Worm (Caenorhabditis elegans): Measurements from ENCODE around the gene cyp-33C12.

DNA sequence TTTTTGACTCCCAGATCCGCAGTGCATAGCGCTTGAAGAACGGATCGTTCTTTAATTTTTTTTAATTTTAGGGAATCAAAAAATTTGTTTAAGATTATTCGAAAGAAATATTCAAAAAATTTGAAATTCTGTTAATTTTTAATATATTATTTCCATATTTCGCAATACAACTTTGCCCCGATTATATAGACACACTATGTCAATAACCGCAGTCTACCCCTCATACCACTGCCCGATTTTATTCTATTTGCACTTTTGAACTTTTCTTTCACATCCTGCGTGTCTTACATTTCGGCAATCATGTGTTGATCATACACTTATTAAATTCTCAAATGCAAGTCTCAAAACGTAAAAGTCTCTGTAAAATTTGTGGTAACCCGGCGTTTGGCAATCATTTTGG, 14.6 kb upstream of the cyp-33C12 start, which contains the start of gene nhr-56:
- no peak for TF ChIP-seq lin-13 (tag; optimal IDR thresholded peaks at IDR 0.05)
- peak; percentile 89 for TF ChIP-seq pha-4 (tag; optimal IDR thresholded peaks at IDR 0.05)
- no peak for TF ChIP-seq unc-120 (tag; optimal IDR thresholded peaks at IDR 0.05; ENCODE audit: poor library complexity, severe bottlenecking)
- TF ChIP-seq snpc-4 (tag; optimal IDR thresholded peaks at IDR 0.05), result no peak
- TF ChIP-seq elt-1 (tag; optimal IDR thresholded peaks at IDR 0.05; ENCODE audit: borderline replicate concordance, insufficient read depth), result no peak
- TF ChIP-seq ztf-11 (tag; optimal IDR thresholded peaks at IDR 0.05), result no peak

Data from whole organism, mixed stage, embryonic.